Fruit fly (Drosophila melanogaster): ENCODE data around the gene ouib.

Gene ouib

DNA sequence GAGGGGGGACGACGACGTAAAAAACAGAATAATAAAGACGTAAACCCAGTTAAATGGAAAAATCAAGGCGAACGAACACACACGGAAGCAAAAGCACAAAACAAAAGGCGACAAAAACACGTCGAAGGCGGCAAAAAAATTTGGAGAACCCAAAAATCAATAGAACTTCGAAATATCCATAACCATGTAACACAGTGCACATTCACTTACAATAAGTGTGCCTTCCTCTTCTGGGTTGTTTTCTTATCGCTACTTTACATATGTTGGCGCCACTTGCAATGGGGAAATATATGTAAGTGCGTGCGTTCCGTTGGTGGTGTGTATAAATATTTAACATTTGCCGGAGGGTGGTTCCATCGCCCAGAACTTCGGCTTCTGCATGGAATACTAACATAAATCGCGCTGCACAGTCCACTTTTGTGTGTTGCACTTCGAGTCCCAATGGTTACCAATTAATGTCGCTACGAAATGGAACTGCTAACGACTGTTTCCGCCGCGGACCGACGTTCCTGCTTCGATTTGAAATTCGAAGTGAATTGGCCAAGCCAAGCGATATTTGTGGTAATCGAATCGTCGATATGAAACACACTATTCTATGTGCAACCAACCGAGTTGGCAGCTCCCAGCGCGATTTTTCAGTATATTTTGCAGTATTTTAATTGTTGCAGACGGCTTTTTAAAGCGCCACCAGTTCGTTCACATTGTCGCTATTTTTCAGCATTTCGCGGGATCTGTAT, 22.0 kb downstream of the ouib start, which contains the start of the genes CG9801 and Nasp (continued):
- peak; percentile 63; the same call in 1 of the 2 replicates for TF ChIP-seq ato (GFP tag; IDR thresholded peaks at IDR 0.05; ENCODE audit: partially characterized antibody)
- TF ChIP-seq CG4360 (GFP tag; IDR thresholded peaks at IDR 0.05), result no peak
- TF ChIP-seq CG6765 (GFP tag; optimal IDR thresholded peaks at IDR 0.05), result peak; percentile 7
- TF ChIP-seq CG2712 (tag; optimal IDR thresholded peaks at IDR 0.05), result peak; percentile 46
- peak; percentile 32 for TF ChIP-seq Mes4 (GFP tag; optimal IDR thresholded peaks at IDR 0.05)
- peak; percentile 33 for TF ChIP-seq HLH54F (GFP tag; optimal IDR thresholded peaks at IDR 0.05)
- TF ChIP-seq D (optimal IDR thresholded peaks at IDR 0.05), result no peak
- no peak for TF ChIP-seq D (GFP tag; optimal IDR thresholded peaks at IDR 0.05)
- no peak for TF ChIP-seq ewg (GFP tag; optimal IDR thresholded peaks at IDR 0.05)
- peak in 1 of 2 experiments; percentile 41 for TF ChIP-seq chif (GFP tag; optimal IDR thresholded peaks at IDR 0.05)
- TF ChIP-seq scrt (GFP tag; optimal IDR thresholded peaks at IDR 0.05), result no peak
- TF ChIP-seq Ssrp (tag; optimal IDR thresholded peaks at IDR 0.05), result no peak
- TF ChIP-seq ci (GFP tag; IDR thresholded peaks at IDR 0.05), result peak; percentile 80
- no peak for TF ChIP-seq Dip3 (GFP tag; optimal IDR thresholded peaks at IDR 0.05)
- peak; percentile 22 for TF ChIP-seq CG7928 (GFP tag; optimal IDR thresholded peaks at IDR 0.05)
- peak; percentile 16 for TF ChIP-seq Blimp-1 (GFP tag; optimal IDR thresholded peaks at IDR 0.05)
- TF ChIP-seq abd-A (tag; optimal IDR thresholded peaks at IDR 0.05), result no peak
- TF ChIP-seq NK7.1 (GFP tag; optimal IDR thresholded peaks at IDR 0.05), result peak; percentile 15
- no peak for TF ChIP-seq CG6854 (GFP tag; optimal IDR thresholded peaks at IDR 0.05)
- TF ChIP-seq CG9876 (GFP tag; optimal IDR thresholded peaks at IDR 0.05), result peak; percentile 41
- no peak for TF ChIP-seq bab2 (GFP tag; optimal IDR thresholded peaks at IDR 0.05)
- peak; percentile 90 for TF ChIP-seq Dref (GFP tag; IDR thresholded peaks at IDR 0.05)
- TF ChIP-seq CG3281 (GFP tag; optimal IDR thresholded peaks at IDR 0.05), result peak; percentile 11
- no peak for TF ChIP-seq cwo (GFP tag; optimal IDR thresholded peaks at IDR 0.05)
- no peak for TF ChIP-seq schlank (tag; optimal IDR thresholded peaks at IDR 0.05)
- no peak for TF ChIP-seq Vsx1 (GFP tag; optimal IDR thresholded peaks at IDR 0.05)
- no peak for TF ChIP-seq Six4 (GFP tag; optimal IDR thresholded peaks at IDR 0.05)
- peak; percentile 84 for TF ChIP-seq bbx (GFP tag; IDR thresholded peaks at IDR 0.05; ENCODE audit: partially characterized antibody)
- no peak for TF ChIP-seq cas (GFP tag; IDR thresholded peaks at IDR 0.05)
- TF ChIP-seq B-H2 (GFP tag; optimal IDR thresholded peaks at IDR 0.05), result no peak
- TF ChIP-seq stwl (tag; optimal IDR thresholded peaks at IDR 0.05), result peak; percentile 99
- TF ChIP-seq CG7271 (tag; optimal IDR thresholded peaks at IDR 0.05), result no peak
- no peak for TF ChIP-seq sc (optimal IDR thresholded peaks at IDR 0.05)
- TF ChIP-seq sc (GFP tag; optimal IDR thresholded peaks at IDR 0.05), result no peak
- TF ChIP-seq Lpt (GFP tag; optimal IDR thresholded peaks at IDR 0.05), result no peak
- TF ChIP-seq Rfx (GFP tag; IDR thresholded peaks at IDR 0.05), result peak; percentile 62
- no peak for TF ChIP-seq Hand (GFP tag; optimal IDR thresholded peaks at IDR 0.05)
- TF ChIP-seq Med (GFP tag), result peak; percentile 92
- TF ChIP-seq CG1832 (GFP tag; optimal IDR thresholded peaks at IDR 0.05), result no peak
- peak; percentile 81 for TF ChIP-seq Jarid2 (GFP tag; optimal IDR thresholded peaks at IDR 0.05)
- TF ChIP-seq Camta (GFP tag; optimal IDR thresholded peaks at IDR 0.05), result no peak
- peak; percentile 21 for TF ChIP-seq dmrt99B (tag; optimal IDR thresholded peaks at IDR 0.05)
- no peak for TF ChIP-seq tll (GFP tag; optimal IDR thresholded peaks at IDR 0.05)
- TF ChIP-seq YL-1 (GFP tag; optimal IDR thresholded peaks at IDR 0.05), result peak; percentile 58
- TF ChIP-seq CG16863 (GFP tag; optimal IDR thresholded peaks at IDR 0.05), result no peak
- TF ChIP-seq ara (GFP tag; IDR thresholded peaks at IDR 0.05), result no peak
- TF ChIP-seq CG4282 (GFP tag; optimal IDR thresholded peaks at IDR 0.05), result no peak
- TF ChIP-seq tx (GFP tag; optimal IDR thresholded peaks at IDR 0.05), result peak; percentile 15
- TF ChIP-seq vfl (GFP tag; optimal IDR thresholded peaks at IDR 0.05), result peak; percentile 21
- peak; percentile 51 for TF ChIP-seq row (GFP tag; IDR thresholded peaks at IDR 0.05)
